Fruit fly (Drosophila melanogaster): ENCODE measurements around the gene Sfp36F.

The Sfp36F gene

DNA sequence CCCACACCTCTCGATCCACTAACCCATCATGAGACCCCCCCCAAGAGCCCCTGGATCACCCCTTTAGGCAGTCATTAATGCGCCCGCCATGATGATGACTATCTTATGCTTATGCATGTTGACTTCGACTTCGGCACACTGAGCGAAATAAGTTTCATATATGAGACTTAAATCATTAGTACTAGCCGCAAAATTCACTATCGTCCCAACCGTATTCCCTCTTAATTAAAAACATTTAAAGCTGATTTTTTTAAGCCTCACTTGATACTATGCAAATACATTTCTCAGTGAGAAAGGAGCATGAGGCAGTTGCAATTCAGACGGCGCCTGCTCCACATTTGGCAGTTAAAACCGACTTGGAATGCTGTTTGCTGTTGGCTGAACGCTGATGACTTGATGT, 48.6 kb downstream of the Sfp36F start:
- TF ChIP-seq Dfd (GFP tag; optimal IDR thresholded peaks at IDR 0.05) (no peak), rgr (GFP tag; optimal IDR thresholded peaks at IDR 0.05) (no peak), sage (GFP tag; optimal IDR thresholded peaks at IDR 0.05) (no peak), woc (GFP tag; optimal IDR thresholded peaks at IDR 0.05) (no peak), lola (GFP tag; optimal IDR thresholded peaks at IDR 0.05) (no peak), OdsH (GFP tag; optimal IDR thresholded peaks at IDR 0.05) (no peak), ey (GFP tag; optimal IDR thresholded peaks at IDR 0.05) (no peak), tai (GFP tag; optimal IDR thresholded peaks at IDR 0.05) (no peak), N (GFP tag; optimal IDR thresholded peaks at IDR 0.05) (no peak), GATAd (GFP tag; optimal IDR thresholded peaks at IDR 0.05) (no peak), dmrt93B (GFP tag; optimal IDR thresholded peaks at IDR 0.05) (no peak), Hr83 (GFP tag; optimal IDR thresholded peaks at IDR 0.05; ENCODE audit: poor library complexity, severe bottlenecking) (no peak), Jra (GFP tag; optimal IDR thresholded peaks at IDR 0.05) (no peak), foxo (GFP tag; optimal IDR thresholded peaks at IDR 0.05) (peak in 1 of 2 experiments; percentile 40), brk (GFP tag; optimal IDR thresholded peaks at IDR 0.05) (no peak), dsf (GFP tag; optimal IDR thresholded peaks at IDR 0.05; ENCODE audit: borderline replicate concordance) (no peak), Rel (GFP tag; optimal IDR thresholded peaks at IDR 0.05) (no peak), Rel (tag; optimal IDR thresholded peaks at IDR 0.05) (no peak), HLH106 (tag; optimal IDR thresholded peaks at IDR 0.05) (peak; percentile 14), CG32264 (GFP tag; optimal IDR thresholded peaks at IDR 0.05) (no peak), br (GFP tag; optimal IDR thresholded peaks at IDR 0.05) (peak; percentile 20), Dif (GFP tag; optimal IDR thresholded peaks at IDR 0.05; ENCODE audit: partially characterized antibody) (no peak)

All from whole organism, wandering third instar larva.